Worm (Caenorhabditis elegans): ENCODE measurements around the gene Y37E11AM.2.
"Not testable (repeated sequence)": the region's sequence is repeated elsewhere in the genome, so short reads cannot be mapped to it uniquely, and the experiment has no call there.

Gene Y37E11AM.2

DNA sequence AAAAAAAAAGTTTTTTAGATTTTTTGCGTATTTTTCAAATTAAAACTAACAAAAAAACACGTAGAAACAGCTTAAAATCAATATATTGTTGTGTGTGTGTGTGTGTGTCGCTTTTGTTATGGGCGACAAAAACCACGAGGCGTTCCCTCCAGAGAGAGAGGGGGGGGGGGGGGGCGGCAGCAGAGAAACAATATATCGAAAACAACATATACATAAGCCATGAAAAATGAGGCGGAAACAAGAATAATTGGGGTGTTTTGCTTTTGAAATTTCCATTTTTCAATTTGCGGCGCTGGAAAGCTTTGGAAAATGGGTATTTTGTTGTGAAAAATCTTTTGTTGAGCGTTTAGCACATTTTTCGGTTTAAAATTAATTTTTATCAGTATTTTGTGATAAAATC, at the start of gene Y37E11AM.2:
TSS of gene Y37E11AM.2 (minus strand) at position 101 of the 400 bp plus-strand sequence.
- no peak for TF ChIP-seq lir-1 (GFP tag; conservative IDR thresholded peaks at IDR 0.05)
- TF ChIP-seq zfh-2 (GFP tag; conservative IDR thresholded peaks at IDR 0.05), result 0 out of 2 replicates have a peak, but pooled peaks have one; percentile 17
- no peak for TF ChIP-seq T07F8.4 (tag; optimal IDR thresholded peaks at IDR 0.05)
- no peak for TF ChIP-seq ztf-6 (GFP tag; IDR thresholded peaks at IDR 0.05)

- TF ChIP-seq Y56A3A.18 (GFP tag; IDR thresholded peaks at IDR 0.05) (no peak), ztf-28 (GFP tag; IDR thresholded peaks at IDR 0.05) (no peak), F37B4.10 (GFP tag; IDR thresholded peaks at IDR 0.05) (no peak), F10E7.11 (tag; optimal IDR thresholded peaks at IDR 0.05) (no peak), atf-7 (tag; optimal IDR thresholded peaks at IDR 0.05) (no peak), ceh-79 (tag; optimal IDR thresholded peaks at IDR 0.05) (no peak), ets-4 (GFP tag; optimal IDR thresholded peaks at IDR 0.05) (no peak), nhr-80 (tag; optimal IDR thresholded peaks at IDR 0.05) (no peak), let-526 (GFP tag; IDR thresholded peaks at IDR 0.05) (no peak), nhr-179 (tag; optimal IDR thresholded peaks at IDR 0.05) (no peak), C06A6.2 (GFP tag; conservative IDR thresholded peaks at IDR 0.05) (no peak), unc-130 (GFP tag; optimal IDR thresholded peaks at IDR 0.05) (no peak), F57C9.4 (tag; optimal IDR thresholded peaks at IDR 0.05) (no peak), ZK185.1 (tag; optimal IDR thresholded peaks at IDR 0.05; ENCODE audit: poor library complexity, severe bottlenecking) (no peak), F52B5.7 (tag; optimal IDR thresholded peaks at IDR 0.05) (no peak), B0019.2 (GFP tag; conservative IDR thresholded peaks at IDR 0.05) (no peak), him-1 (tag; optimal IDR thresholded peaks at IDR 0.05) (no peak), lin-35 (GFP tag; optimal IDR thresholded peaks at IDR 0.05) (no peak), ceh-58 (GFP tag; IDR thresholded peaks at IDR 0.05) (no peak)
Observed at ce11 chrIV:3774160-3774559, 48.9 kb upstream of the Y37E11AM.2 start.

- 0 out of 2 replicates have a peak, but pooled peaks have one; percentile 12 for TF ChIP-seq hmg-1.2 (GFP tag; IDR thresholded peaks at IDR 0.05)
- TF ChIP-seq madf-3 (GFP tag; IDR thresholded peaks at IDR 0.05), result 0 out of 2 replicates have a peak, but pooled peaks have one; percentile 16
- not testable (repeated sequence) for TF ChIP-seq snpc-4 (GFP tag; optimal IDR thresholded peaks at IDR 0.05)
- peak in 2 of 4 experiments; percentile 71 to 86 for TF ChIP-seq snpc-4 (tag; optimal IDR thresholded peaks at IDR 0.05)
Observed at ce11 chrIV:3771182-3771581, 45.9 kb upstream of the Y37E11AM.2 start.

ce11 chrIV:3767749-3768148, 42.5 kb upstream of the Y37E11AM.2 start:
- no peak for TF ChIP-seq mxl-1 (tag; optimal IDR thresholded peaks at IDR 0.05)

DNA sequence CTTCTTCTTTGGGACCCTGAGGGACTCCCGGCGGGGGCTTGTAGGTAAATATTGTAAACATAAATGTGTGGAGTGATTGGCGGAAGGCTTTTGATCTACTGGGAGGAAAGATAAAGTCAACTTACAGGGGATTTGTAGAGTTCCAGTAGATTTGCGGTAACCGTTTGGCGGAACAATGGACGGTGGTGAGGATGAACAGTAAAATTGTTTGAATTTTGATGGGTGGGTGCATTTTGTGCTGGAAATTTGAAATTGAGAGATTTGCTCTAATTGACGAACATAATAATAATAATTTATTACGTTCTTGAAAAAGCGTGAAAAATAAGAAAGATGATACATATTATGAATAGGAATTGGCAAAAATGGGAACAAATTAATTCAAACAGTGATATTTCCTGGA, 41.3 kb upstream of the Y37E11AM.2 start, which contains the start of gene vab-2:
TSS of gene vab-2 (minus strand) at position 238 of the 400 bp plus-strand sequence.
- TF ChIP-seq mxl-1 (tag; optimal IDR thresholded peaks at IDR 0.05) (no peak), lin-54 (GFP tag; optimal IDR thresholded peaks at IDR 0.05) (no peak), K12H6.12 (tag; optimal IDR thresholded peaks at IDR 0.05) (no peak), unc-62 (GFP tag; optimal IDR thresholded peaks at IDR 0.05) (no peak)

DNA sequence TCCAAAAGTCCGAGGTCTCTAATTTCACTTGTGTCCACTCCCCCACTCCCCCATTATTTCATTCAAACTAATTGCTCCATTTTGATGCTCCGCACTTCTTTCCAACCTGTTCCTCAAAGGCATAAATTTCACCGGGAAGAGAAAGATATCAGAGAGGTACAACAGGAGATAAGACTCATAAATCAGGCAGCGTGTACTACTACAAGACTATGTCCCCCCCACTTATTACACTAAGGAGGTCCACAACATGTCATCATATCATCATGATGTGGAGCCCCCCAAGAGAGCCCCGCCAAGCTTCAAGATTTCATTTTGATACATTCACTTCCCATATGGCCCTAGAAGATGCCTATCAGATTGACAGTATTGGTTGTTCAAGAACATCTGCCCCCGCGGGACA, 40.2 kb upstream of the Y37E11AM.2 start:
- no peak for TF ChIP-seq dpff-1 (tag; optimal IDR thresholded peaks at IDR 0.05)
- no peak for TF ChIP-seq F10E7.11 (tag; optimal IDR thresholded peaks at IDR 0.05)
- TF ChIP-seq nhr-120 (GFP tag; IDR thresholded peaks at IDR 0.05), result no peak
- no peak for TF ChIP-seq mel-28 (tag; optimal IDR thresholded peaks at IDR 0.05; ENCODE audit: borderline replicate concordance)
- no peak for TF ChIP-seq let-607 (tag; optimal IDR thresholded peaks at IDR 0.05)

Data from whole organism, young adult.